Fruit fly (Drosophila melanogaster): ENCODE results near the gene RpL34a.
A peak's percentile ranks its signal among the peaks of the same experiment; 100 is the strongest.

The RpL34a gene

dm6 chr3R:26052150-26052908, 6.7 kb downstream of the RpL34a start, which contains the start of the genes Exo84 and Vps2 (continued):
- TF ChIP-seq dmrt11E (tag; optimal IDR thresholded peaks at IDR 0.05) (peak; percentile 43), CG1647 (GFP tag; optimal IDR thresholded peaks at IDR 0.05) (no peak), MESR4 (GFP tag; optimal IDR thresholded peaks at IDR 0.05) (no peak), Trl (optimal IDR thresholded peaks at IDR 0.05) (no peak), Trl (GFP tag; optimal IDR thresholded peaks at IDR 0.05) (no peak), corto (GFP tag; optimal IDR thresholded peaks at IDR 0.05) (no peak), CG7963 (GFP tag; IDR thresholded peaks at IDR 0.05; ENCODE audit: partially characterized antibody) (no peak), gro (GFP tag; optimal IDR thresholded peaks at IDR 0.05) (peak; percentile 37), ewg (GFP tag; optimal IDR thresholded peaks at IDR 0.05) (no peak), eyg (GFP tag; optimal IDR thresholded peaks at IDR 0.05) (no peak), CG15269 (tag; optimal IDR thresholded peaks at IDR 0.05) (peak; percentile 57), Jarid2 (GFP tag; optimal IDR thresholded peaks at IDR 0.05) (no peak), CG7987 (GFP tag; optimal IDR thresholded peaks at IDR 0.05) (no peak), Scr (GFP tag; IDR thresholded peaks at IDR 0.05; ENCODE audit: partially characterized antibody) (no peak), CG17912 (GFP tag; optimal IDR thresholded peaks at IDR 0.05) (no peak), Ptx1 (GFP tag; IDR thresholded peaks at IDR 0.05) (peak; percentile 73), sug (tag; optimal IDR thresholded peaks at IDR 0.05) (peak; percentile 68), onecut (GFP tag; IDR thresholded peaks at IDR 0.05) (no peak), Deaf1 (tag; optimal IDR thresholded peaks at IDR 0.05) (no peak), NfI (GFP tag; optimal IDR thresholded peaks at IDR 0.05) (peak; percentile 36), Dp (GFP tag; optimal IDR thresholded peaks at IDR 0.05) (no peak), unc-4 (GFP tag; IDR thresholded peaks at IDR 0.05; ENCODE audit: partially characterized antibody) (no peak), rib (GFP tag; IDR thresholded peaks at IDR 0.05) (no peak), CG4328 (GFP tag; optimal IDR thresholded peaks at IDR 0.05) (no peak), CG3995 (GFP tag; optimal IDR thresholded peaks at IDR 0.05) (no peak), CG32532 (GFP tag; IDR thresholded peaks at IDR 0.05) (peak; percentile 39; the same call in 1 of the 2 replicates), croc (GFP tag; conservative IDR thresholded peaks at IDR 0.05) (no peak; the same call in 2 of the 3 replicates), ATbp (GFP tag; optimal IDR thresholded peaks at IDR 0.05) (no peak), Hmx (GFP tag; optimal IDR thresholded peaks at IDR 0.05) (peak; percentile 37), sob (GFP tag; IDR thresholded peaks at IDR 0.05) (peak; percentile 5; the same call in 1 of the 2 replicates), CG13775 (GFP tag; optimal IDR thresholded peaks at IDR 0.05) (peak; percentile 71), gsb-n (tag; optimal IDR thresholded peaks at IDR 0.05) (no peak), dm (GFP tag; optimal IDR thresholded peaks at IDR 0.05) (no peak), Dip2 (GFP tag; IDR thresholded peaks at IDR 0.05) (no peak), schlank (tag; optimal IDR thresholded peaks at IDR 0.05) (no peak), da (GFP tag; optimal IDR thresholded peaks at IDR 0.05) (no peak), dan (GFP tag; IDR thresholded peaks at IDR 0.05) (no peak), NC2α (GFP tag; optimal IDR thresholded peaks at IDR 0.05) (no peak), CG4617 (GFP tag; optimal IDR thresholded peaks at IDR 0.05; ENCODE audit: borderline replicate concordance) (no peak), CG11398 (GFP tag; optimal IDR thresholded peaks at IDR 0.05) (no peak), CG6689 (GFP tag; IDR thresholded peaks at IDR 0.05) (peak; percentile 97), CG3726 (GFP tag; IDR thresholded peaks at IDR 0.05) (no peak), CG9876 (GFP tag; optimal IDR thresholded peaks at IDR 0.05) (no peak), Fer2 (tag; optimal IDR thresholded peaks at IDR 0.05) (no peak), CG34422 (GFP tag; IDR thresholded peaks at IDR 0.05) (peak; percentile 66), Atf6 (GFP tag; IDR thresholded peaks at IDR 0.05) (no peak), CG16815 (GFP tag; optimal IDR thresholded peaks at IDR 0.05) (peak; percentile 66), CG10274 (GFP tag; optimal IDR thresholded peaks at IDR 0.05) (no peak), CG8281 (tag; optimal IDR thresholded peaks at IDR 0.05) (no peak), CG6683 (GFP tag; optimal IDR thresholded peaks at IDR 0.05) (no peak)
